Worm (Caenorhabditis elegans): ENCODE results near the gene hda-5.

Gene hda-5

DNA sequence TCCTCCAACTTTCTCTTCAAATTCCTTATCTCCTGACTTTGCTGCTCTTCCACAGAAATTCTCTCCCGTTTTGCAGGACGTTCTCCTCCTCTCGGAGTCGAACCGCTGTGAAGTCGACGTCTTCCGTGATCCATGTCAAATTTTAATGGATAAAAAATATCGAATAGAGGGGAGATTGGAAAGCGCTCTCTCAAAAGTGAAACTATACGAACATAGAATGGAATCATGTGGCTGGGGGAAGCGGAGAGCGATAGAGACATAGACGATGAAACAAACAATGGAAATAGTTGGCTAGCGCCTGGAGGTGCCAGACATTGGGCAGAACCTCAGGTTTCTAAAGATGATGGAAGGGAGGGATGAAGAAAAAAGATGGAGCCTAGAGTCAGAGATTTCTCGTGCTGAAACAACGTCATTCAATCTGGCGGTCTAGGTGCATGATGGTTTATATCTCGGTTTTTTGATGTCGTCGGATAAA lies 15.1 kb downstream of the hda-5 start, which contains the start of gene F43G6.8:
TSS of gene F43G6.8 (minus strand) at position 198 of the 475 bp plus-strand sequence.
- TF ChIP-seq pqm-1 (tag; optimal IDR thresholded peaks at IDR 0.05), result peak; percentile 14
- TF ChIP-seq nhr-23 (tag; optimal IDR thresholded peaks at IDR 0.05), result peak; percentile 35
- TF ChIP-seq nhr-25 (tag; optimal IDR thresholded peaks at IDR 0.05), result peak; percentile 13
- TF ChIP-seq elt-2 (tag; optimal IDR thresholded peaks at IDR 0.05), result peak; percentile 30
- TF ChIP-seq lin-15B (tag; optimal IDR thresholded peaks at IDR 0.05), result peak; percentile 11
- peak; percentile 32 for TF ChIP-seq snpc-4 (tag; optimal IDR thresholded peaks at IDR 0.05)
- no peak for TF ChIP-seq zag-1 (tag; optimal IDR thresholded peaks at IDR 0.05)
- peak; percentile 78 for TF ChIP-seq nhr-11 (tag; optimal IDR thresholded peaks at IDR 0.05)
- TF ChIP-seq nfya-1 (tag; optimal IDR thresholded peaks at IDR 0.05; ENCODE audit: insufficient read depth), result peak; percentile 72
- no peak for TF ChIP-seq ceh-9 (tag; optimal IDR thresholded peaks at IDR 0.05)
- TF ChIP-seq sea-2 (GFP tag; optimal IDR thresholded peaks at IDR 0.05), result no peak
- peak; percentile 11 for TF ChIP-seq lin-39 (tag; optimal IDR thresholded peaks at IDR 0.05)

DNA sequence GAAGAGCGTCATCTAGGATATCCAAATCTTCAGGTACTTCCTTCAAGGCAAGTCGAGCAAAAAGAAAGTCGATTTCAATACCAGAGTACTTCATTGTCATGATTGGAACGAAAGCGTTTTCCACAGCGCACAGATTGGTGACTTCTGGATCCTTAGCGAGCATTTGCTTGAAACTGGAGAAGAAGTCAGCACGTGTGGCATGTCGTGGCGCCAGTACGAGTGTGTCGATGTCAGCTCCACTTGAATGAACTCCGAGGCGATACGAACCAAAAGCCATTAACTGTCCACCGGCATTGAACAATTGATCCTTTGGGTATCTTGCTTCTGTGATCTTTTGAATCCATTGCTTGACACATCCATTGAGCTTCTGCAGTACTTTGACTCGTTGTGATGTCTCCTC lies 17.2 kb downstream of the hda-5 start:
- TF ChIP-seq lsy-12 (tag; optimal IDR thresholded peaks at IDR 0.05) (no peak), ceh-28 (tag; optimal IDR thresholded peaks at IDR 0.05) (no peak)

DNA sequence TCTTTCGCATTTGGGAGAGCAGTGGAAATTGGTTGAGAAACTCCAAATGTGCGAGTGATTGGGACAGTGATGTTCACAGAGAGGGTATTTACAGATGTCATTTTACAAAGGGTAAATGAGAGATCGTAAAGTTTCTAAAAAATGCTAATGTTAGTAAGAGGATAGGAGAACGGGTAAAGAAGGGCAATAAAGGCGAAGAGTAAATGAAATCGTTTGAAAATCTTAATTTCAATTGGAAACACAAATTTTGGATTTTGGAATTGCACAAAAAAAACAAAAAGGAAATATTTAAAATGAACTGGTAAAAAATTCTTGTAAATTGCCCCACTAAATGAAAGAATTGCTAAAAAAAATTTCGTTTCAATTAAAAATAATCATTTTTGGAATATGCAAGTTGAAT lies 17.6 kb downstream of the hda-5 start, which contains the start of gene pap-3:
TSS of gene pap-3 (minus strand) at position 101 of the 400 bp plus-strand sequence.
- TF ChIP-seq hmg-11 (tag; optimal IDR thresholded peaks at IDR 0.05) (no peak), egl-5 (tag; optimal IDR thresholded peaks at IDR 0.05) (no peak), elt-2 (tag; optimal IDR thresholded peaks at IDR 0.05) (no peak), ceh-28 (tag; optimal IDR thresholded peaks at IDR 0.05) (no peak), egl-27 (tag; optimal IDR thresholded peaks at IDR 0.05) (no peak), nhr-237 (tag; optimal IDR thresholded peaks at IDR 0.05) (no peak), lin-39 (tag; optimal IDR thresholded peaks at IDR 0.05) (no peak), fkh-10 (GFP tag; optimal IDR thresholded peaks at IDR 0.05) (no peak), pqm-1 (tag; optimal IDR thresholded peaks at IDR 0.05) (no peak), mdl-1 (tag; optimal IDR thresholded peaks at IDR 0.05) (no peak), elt-1 (tag; optimal IDR thresholded peaks at IDR 0.05) (no peak), ceh-82 (tag; optimal IDR thresholded peaks at IDR 0.05) (no peak), ama-1 (optimal IDR thresholded peaks at IDR 0.05) (no peak), nhr-43 (tag; optimal IDR thresholded peaks at IDR 0.05; ENCODE audit: poor library complexity, severe bottlenecking) (no peak), daf-12 (tag; optimal IDR thresholded peaks at IDR 0.05) (no peak), sea-2 (GFP tag; optimal IDR thresholded peaks at IDR 0.05) (no peak), nhr-23 (tag; optimal IDR thresholded peaks at IDR 0.05) (no peak), R02D3.7 (tag; optimal IDR thresholded peaks at IDR 0.05) (no peak)

DNA sequence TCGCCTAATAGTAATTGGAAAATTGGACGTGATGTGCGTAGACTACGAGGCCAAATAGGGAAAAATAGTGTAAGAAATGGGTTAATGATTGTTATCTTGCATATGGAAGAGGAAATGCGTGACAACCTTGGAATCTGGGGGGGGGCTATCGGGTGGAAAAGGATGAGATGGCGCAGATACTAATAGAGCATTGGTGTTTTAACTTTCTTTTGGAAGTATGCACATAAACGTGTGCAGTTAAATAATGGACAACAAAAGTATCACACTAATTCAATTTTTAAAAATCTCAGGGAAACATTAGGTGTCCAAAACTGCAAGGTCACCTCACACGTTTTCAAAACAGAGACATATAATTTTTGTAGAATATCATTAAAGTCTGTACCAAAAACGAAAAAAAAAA lies 21.0 kb downstream of the hda-5 start, which contains the start of gene Y6D1A.2:
TSS of gene Y6D1A.2 (minus strand) at position 101 of the 400 bp plus-strand sequence.
- no peak for TF ChIP-seq sea-2 (GFP tag; optimal IDR thresholded peaks at IDR 0.05)
- no peak for TF ChIP-seq lin-15B (tag; optimal IDR thresholded peaks at IDR 0.05)
- TF ChIP-seq nhr-25 (tag; optimal IDR thresholded peaks at IDR 0.05), result peak; percentile 33

DNA sequence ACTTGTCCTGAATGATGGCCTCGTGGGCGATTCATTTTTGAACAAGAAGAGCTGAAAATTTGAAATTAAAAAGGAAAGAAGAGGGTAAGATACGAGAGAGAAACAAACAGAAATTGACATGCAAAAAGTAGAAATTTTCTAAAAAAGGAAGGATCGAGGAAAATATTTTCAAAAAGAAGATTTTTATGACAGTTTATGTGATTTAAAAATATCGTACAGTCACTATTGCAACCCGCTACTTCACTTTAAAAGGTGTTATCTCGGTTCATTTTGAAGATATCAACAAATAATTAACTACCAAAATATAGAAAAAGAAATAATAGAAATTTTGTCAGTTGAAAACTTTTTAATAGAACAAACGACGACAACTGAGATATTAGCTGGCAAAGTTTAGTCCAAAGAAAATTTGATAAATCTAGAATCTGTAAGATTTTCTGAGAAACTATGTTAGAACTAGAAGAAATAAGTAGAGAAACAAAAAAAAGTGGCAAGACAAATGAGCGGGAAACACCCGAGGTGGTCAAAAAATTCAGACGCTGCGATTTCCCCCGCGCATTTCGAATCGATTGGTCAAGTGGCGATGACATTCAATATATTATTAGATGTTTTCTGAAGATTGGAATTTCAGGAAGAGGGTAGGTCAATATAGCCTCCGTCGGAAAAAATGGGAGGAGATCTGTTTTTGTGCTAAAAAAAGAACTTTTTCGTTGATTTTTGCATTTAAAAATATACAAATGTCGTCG lies 24.9 kb downstream of the hda-5 start, which contains the start of gene Y6D1A.1:
TSS of gene Y6D1A.1 (minus strand) at position 51 of the 743 bp plus-strand sequence.
- TF ChIP-seq nhr-23 (tag; optimal IDR thresholded peaks at IDR 0.05) (no peak), nhr-11 (tag; optimal IDR thresholded peaks at IDR 0.05) (no peak), unc-62 (GFP tag; optimal IDR thresholded peaks at IDR 0.05) (no peak), ceh-82 (tag; optimal IDR thresholded peaks at IDR 0.05) (no peak), ceh-16 (tag; optimal IDR thresholded peaks at IDR 0.05) (no peak), ceh-28 (tag; optimal IDR thresholded peaks at IDR 0.05) (no peak), fos-1 (tag; optimal IDR thresholded peaks at IDR 0.05) (no peak), aly-2 (tag; optimal IDR thresholded peaks at IDR 0.05) (no peak), egl-5 (tag; optimal IDR thresholded peaks at IDR 0.05) (no peak), lsy-12 (tag; optimal IDR thresholded peaks at IDR 0.05) (no peak), ZK546.5 (tag; optimal IDR thresholded peaks at IDR 0.05) (no peak), unc-39 (tag; optimal IDR thresholded peaks at IDR 0.05) (no peak), nhr-25 (tag; optimal IDR thresholded peaks at IDR 0.05) (no peak), ama-1 (optimal IDR thresholded peaks at IDR 0.05) (no peak), lin-39 (tag; optimal IDR thresholded peaks at IDR 0.05) (no peak), elt-2 (tag; optimal IDR thresholded peaks at IDR 0.05) (no peak), elt-1 (tag; optimal IDR thresholded peaks at IDR 0.05) (no peak), pqm-1 (tag; optimal IDR thresholded peaks at IDR 0.05) (no peak)
